Fruit fly (Drosophila melanogaster) Kc167 (cell line): ENCODE measurements around the gene gce.

Experiments
- Myc ChIP-seq: fragments of >200 bp; optimal IDR thresholded peaks from 2 replicates; lab custom pipeline; 2017; ENCODE audit warnings: missing external identifiers
- Sin3A ChIP-seq: fragments of >200 bp; optimal IDR thresholded peaks from 2 replicates; lab custom pipeline; 2018; ENCODE audit warnings: missing external identifiers
- h ChIP-seq: fragments of >200 bp; optimal IDR thresholded peaks from 3 replicates; lab custom pipeline; 2018; ENCODE audit warnings: missing external identifiers
- psq ChIP-seq: fragments of >200 bp; optimal IDR thresholded peaks from 2 replicates; lab custom pipeline; 2017; ENCODE audit warnings: missing external identifiers
- ttk ChIP-seq: sonication (Bioruptor generic); optimal IDR thresholded peaks from 2 replicates; lab custom pipeline; 2017; ENCODE audit warnings: missing external identifiers

dm6 chrX:15323302-15323880, 25.8 kb downstream of the gce start:
- no peak for TF ChIP-seq Sin3A
- TF ChIP-seq psq = no peak
- TF ChIP-seq ttk = no peak
- TF ChIP-seq Myc (lab: Kevin White, UChicago) = no peak
- no peak for TF ChIP-seq h (lab: Kevin White, UChicago)
